Worm (Caenorhabditis elegans) whole organism, L1 larva: ENCODE measurements around the gene F53A2.3.

Experiments used
- C04F5.9 ChIP-seq: sonication (generic microtip); optimal IDR thresholded peaks from 2 replicates; lab custom pipeline; 2016; ENCODE audit warnings: missing genetic modification characterization, missing compliant biosample characterization
- C34B4.2 ChIP-seq: sonication (generic microtip); optimal IDR thresholded peaks from 2 replicates; lab custom pipeline; 2017; ENCODE audit warnings: mild to moderate bottlenecking, missing genetic modification characterization, missing compliant biosample characterization
- F16B12.6 ChIP-seq: fragments of 150-350 bp; optimal IDR thresholded peaks from 2 replicates; lab custom pipeline; 2014; ENCODE audit warnings: missing biosample characterization, missing genetic modification characterization
- aly-2 ChIP-seq: fragments of 150-350 bp; optimal IDR thresholded peaks from 2 replicates; lab custom pipeline; 2014; ENCODE audit warnings: missing biosample characterization, missing genetic modification characterization
- ceh-8 ChIP-seq: fragments of 200-800 bp; sonication (Bioruptor generic); optimal IDR thresholded peaks from 2 replicates; lab custom pipeline; 2018; ENCODE audit warnings: mild to moderate bottlenecking, missing genetic modification characterization, moderate library complexity, missing compliant biosample characterization
- ceh-82 ChIP-seq, 3 experiments: fragments of 150-350 bp in 1 of 3; sonication (generic microtip) in 2 of 3; optimal IDR thresholded peaks; 2 replicates each; lab custom pipeline; 2014 to 2017; ENCODE audit warnings: missing biosample characterization in 3 of 3, missing genetic modification characterization in 3 of 3
- dpl-1 ChIP-seq, 3 experiments: fragments of 150-350 bp in 2 of 3; sonication (generic microtip) in 1 of 3; optimal IDR thresholded peaks; 2 replicates each; lab custom pipeline; 2014 to 2017; ENCODE audit warnings: missing biosample characterization in 3 of 3, missing genetic modification characterization in 3 of 3, missing genetic modification reagents in 3 of 3
- dsc-1 ChIP-seq: sonication (generic microtip); optimal IDR thresholded peaks from 2 replicates; lab custom pipeline; 2016; ENCODE audit warnings: mild to moderate bottlenecking, missing genetic modification characterization, missing compliant biosample characterization
- efl-1 ChIP-seq, 4 experiments: fragments of 150-350 bp; optimal IDR thresholded peaks in 3 of 4; peaks in 1 of 4; 1 replicate in 1 of 4; 2 replicates in 3 of 4; lab custom pipeline; 2014; ENCODE audit warnings: missing biosample characterization in 2 of 4, missing genetic modification characterization in 2 of 4, missing genetic modification reagents in 2 of 4
- egl-13 ChIP-seq: sonication (generic microtip); optimal IDR thresholded peaks from 2 replicates; lab custom pipeline; 2016; ENCODE audit warnings: missing genotype, missing genetic modification reagents, missing genetic modification characterization, missing compliant biosample characterization
- elt-3 ChIP-seq, 6 experiments: fragments of 150-350 bp in 1 of 6; sonication (generic microtip); optimal IDR thresholded peaks; 2 replicates each; lab custom pipeline; 2017 to 2018; ENCODE audit warnings: missing biosample characterization in 6 of 6, missing genetic modification characterization in 6 of 6, inconsistent platforms in 1 of 6
- ets-5 ChIP-seq: fragments of 200-800 bp; sonication (Bioruptor generic); IDR thresholded peaks from 2 replicates; pipeline ENCODE4 v1.3.6; 2022; ENCODE audit warnings: missing genetic modification characterization, missing compliant biosample characterization
- fkh-8 ChIP-seq: sonication (generic microtip); optimal IDR thresholded peaks from 2 replicates; lab custom pipeline; 2016; ENCODE audit warnings: mild to moderate bottlenecking, missing genetic modification characterization, missing compliant biosample characterization
- hlh-17 ChIP-seq: fragments of 200-800 bp; sonication (Bioruptor generic); optimal IDR thresholded peaks from 2 replicates; lab custom pipeline; 2018; ENCODE audit warnings: missing genetic modification characterization, mild to moderate bottlenecking, missing compliant biosample characterization, moderate library complexity, borderline replicate concordance
- irx-1 ChIP-seq: sonication (generic microtip); optimal IDR thresholded peaks from 2 replicates; lab custom pipeline; 2016; ENCODE audit warnings: missing genetic modification characterization, missing compliant biosample characterization
- isw-1 ChIP-seq: fragments of 200-800 bp; sonication (Bioruptor generic); IDR thresholded peaks from 2 replicates; pipeline ENCODE4 v1.3.6; 2022; ENCODE audit warnings: missing genetic modification characterization, missing compliant biosample characterization
- jun-1 ChIP-seq: fragments of 150-350 bp; optimal IDR thresholded peaks from 2 replicates; lab custom pipeline; 2014; ENCODE audit warnings: missing biosample characterization, missing genetic modification reagents, missing genetic modification characterization
- lin-13 ChIP-seq: fragments of 150-350 bp; optimal IDR thresholded peaks from 2 replicates; lab custom pipeline; 2014; ENCODE audit warnings: missing biosample characterization, missing genetic modification reagents, missing genetic modification characterization
- lin-15B ChIP-seq: fragments of 150-350 bp; sonication (generic microtip); optimal IDR thresholded peaks from 3 replicates; lab custom pipeline; 2014; ENCODE audit warnings: missing biosample characterization, missing genetic modification characterization
- lin-35 ChIP-seq, 2 experiments: fragments of 150-350 bp; optimal IDR thresholded peaks; 2 replicates each; lab custom pipeline; 2014; ENCODE audit warnings: missing biosample characterization in 2 of 2, missing genetic modification characterization in 2 of 2, missing genetic modification reagents in 2 of 2
- lsy-2 ChIP-seq, 2 experiments: fragments of 150-350 bp; optimal IDR thresholded peaks; 2 replicates each; lab custom pipeline; 2014; ENCODE audit warnings: missing biosample characterization in 2 of 2, missing genetic modification characterization in 2 of 2
- mdl-1 ChIP-seq, 2 experiments: fragments of 150-350 bp; optimal IDR thresholded peaks; 2 replicates each; lab custom pipeline; 2014 to 2017; ENCODE audit warnings: missing biosample characterization in 2 of 2, missing genetic modification characterization in 2 of 2, inconsistent platforms in 1 of 2
- mep-1 ChIP-seq: fragments of 150-350 bp; optimal IDR thresholded peaks from 2 replicates; lab custom pipeline; 2014; ENCODE audit warnings: missing biosample characterization, missing genetic modification characterization
- nhr-12 ChIP-seq: sonication (generic microtip); optimal IDR thresholded peaks from 2 replicates; lab custom pipeline; 2017; ENCODE audit warnings: missing biosample characterization, missing genetic modification characterization
- nhr-19 ChIP-seq: fragments of 200-800 bp; sonication (Bioruptor generic); conservative IDR thresholded peaks from 2 replicates; pipeline ENCODE4 v1.3.6; 2022; ENCODE audit warnings: missing genetic modification characterization, missing compliant biosample characterization
- nhr-20 ChIP-seq: sonication (generic microtip); optimal IDR thresholded peaks from 2 replicates; lab custom pipeline; 2016; ENCODE audit warnings: mild to moderate bottlenecking, missing genetic modification characterization, missing compliant biosample characterization
- nhr-47 ChIP-seq: sonication (generic microtip); optimal IDR thresholded peaks from 2 replicates; lab custom pipeline; 2016; ENCODE audit warnings: mild to moderate bottlenecking, missing genetic modification characterization, moderate library complexity, missing compliant biosample characterization
- nhr-71 ChIP-seq: sonication (generic microtip); optimal IDR thresholded peaks from 2 replicates; lab custom pipeline; 2016; ENCODE audit warnings: mild to moderate bottlenecking, missing genetic modification characterization, moderate library complexity, missing compliant biosample characterization
- nhr-77 ChIP-seq: fragments of 150-350 bp; optimal IDR thresholded peaks from 2 replicates; lab custom pipeline; 2014; ENCODE audit warnings: missing biosample characterization, missing genetic modification characterization
- nhr-85 ChIP-seq: sonication (generic microtip); peaks from one replicate; lab custom pipeline; 2016; ENCODE audit warnings: missing genetic modification characterization, inconsistent platforms, missing compliant biosample characterization
- nhr-90 ChIP-seq: sonication (generic microtip); optimal IDR thresholded peaks from 2 replicates; lab custom pipeline; 2016; ENCODE audit warnings: mild to moderate bottlenecking, missing genetic modification characterization, missing compliant biosample characterization; ENCODE audit not compliant: poor library complexity
- pag-3 ChIP-seq: sonication (generic microtip); optimal IDR thresholded peaks from 2 replicates; lab custom pipeline; 2017; ENCODE audit warnings: missing genetic modification characterization, mild to moderate bottlenecking, missing compliant biosample characterization, antibody characterized with exemption, borderline replicate concordance; ENCODE audit not compliant: insufficient read depth
- pax-3 ChIP-seq: fragments of 200-800 bp; sonication (Bioruptor generic); optimal IDR thresholded peaks from 2 replicates; lab custom pipeline; 2018; ENCODE audit warnings: mild to moderate bottlenecking, missing genetic modification characterization, moderate library complexity, missing compliant biosample characterization
- rnt-1 ChIP-seq: sonication (generic microtip); optimal IDR thresholded peaks from 2 replicates; lab custom pipeline; 2016; ENCODE audit warnings: mild to moderate bottlenecking, missing genetic modification characterization, moderate library complexity, missing compliant biosample characterization
- skn-1 ChIP-seq: fragments of 150-350 bp; optimal IDR thresholded peaks from 2 replicates; lab custom pipeline; 2014; ENCODE audit warnings: missing biosample characterization, missing genetic modification characterization
- snpc-4 ChIP-seq: fragments of 150-350 bp; optimal IDR thresholded peaks from 2 replicates; lab custom pipeline; 2014; ENCODE audit warnings: missing biosample characterization, missing genetic modification characterization
- snu-23 ChIP-seq: sonication (generic microtip); optimal IDR thresholded peaks from 2 replicates; lab custom pipeline; 2016; ENCODE audit warnings: missing genetic modification characterization, missing compliant biosample characterization
- swsn-7 ChIP-seq: sonication (generic microtip); optimal IDR thresholded peaks from 2 replicates; lab custom pipeline; 2016; ENCODE audit warnings: missing genetic modification characterization, missing compliant biosample characterization
- tbx-2 ChIP-seq: sonication (generic microtip); optimal IDR thresholded peaks from 2 replicates; lab custom pipeline; 2016; ENCODE audit warnings: missing genetic modification characterization, missing compliant biosample characterization
- tlp-1 ChIP-seq: fragments of 150-350 bp; optimal IDR thresholded peaks from 2 replicates; lab custom pipeline; 2014; ENCODE audit warnings: missing biosample characterization, missing genetic modification characterization
- unc-130 ChIP-seq: fragments of 150-350 bp; optimal IDR thresholded peaks from 2 replicates; lab custom pipeline; 2017; ENCODE audit warnings: missing biosample characterization, missing genetic modification characterization, inconsistent platforms
- unc-62 ChIP-seq: fragments of 150-350 bp; optimal IDR thresholded peaks from 2 replicates; lab custom pipeline; 2014; ENCODE audit warnings: missing biosample characterization, missing genetic modification reagents, missing genetic modification characterization
- unc-86 ChIP-seq: sonication (generic microtip); optimal IDR thresholded peaks from 2 replicates; lab custom pipeline; 2016; ENCODE audit warnings: missing genetic modification characterization, missing compliant biosample characterization
- xbp-1 ChIP-seq: sonication (generic microtip); optimal IDR thresholded peaks from 2 replicates; lab custom pipeline; 2016; ENCODE audit warnings: missing genetic modification characterization, missing compliant biosample characterization
- zag-1 ChIP-seq: fragments of 150-350 bp; optimal IDR thresholded peaks from 2 replicates; lab custom pipeline; 2014; ENCODE audit warnings: missing biosample characterization, missing genetic modification characterization
- zip-4 ChIP-seq: fragments of 200-800 bp; sonication (Bioruptor generic); optimal IDR thresholded peaks from 2 replicates; lab custom pipeline; 2018; ENCODE audit warnings: mild to moderate bottlenecking, missing genetic modification characterization, moderate library complexity, missing compliant biosample characterization

Gene F53A2.3

ce11 chrIII:13310552-13310951 lies 29.0 kb downstream of the F53A2.3 start:
- TF ChIP-seq rnt-1 (no peak), C04F5.9 (tag; lab: Kevin White, UChicago) (no peak), ets-5 (GFP tag; lab: Robert Waterston, UW) (no peak), pax-3 (tag; lab: Kevin White, UChicago) (no peak), nhr-71 (tag; lab: Kevin White, UChicago) (peak; percentile 35), tlp-1 (tag; lab: Kevin White, UChicago) (no peak), dpl-1 (GFP tag; optimal IDR thresholded peaks at IDR 0.05; lab: Kevin White, UChicago) (peak; percentile 12 to 40 (median 27)), snpc-4 (tag; lab: Kevin White, UChicago) (peak; percentile 1), egl-13 (tag; lab: Kevin White, UChicago) (no peak), lin-35 (GFP tag; optimal IDR thresholded peaks at IDR 0.05; lab: Kevin White, UChicago) (peak; percentile 33 to 54), snu-23 (GFP tag; lab: Kevin White, UChicago) (peak; percentile 57), efl-1 (optimal IDR thresholded peaks at IDR 0.05; lab: Kevin White, UChicago) (peak in 1 of 2 experiments; percentile 11), efl-1 (GFP tag; optimal IDR thresholded peaks at IDR 0.05 in 1 of 2; lab: Kevin White, UChicago) (peak; percentile 45 to 95), lsy-2 (tag; optimal IDR thresholded peaks at IDR 0.05; lab: Kevin White, UChicago) (peak in 1 of 2 experiments; percentile 23), jun-1 (tag; lab: Kevin White, UChicago) (peak; percentile 8), nhr-20 (tag; lab: Kevin White, UChicago) (peak; percentile 13), ceh-82 (tag; optimal IDR thresholded peaks at IDR 0.05; lab: Kevin White, UChicago) (no peak), zag-1 (tag; lab: Kevin White, UChicago) (no peak), mep-1 (tag; lab: Kevin White, UChicago) (peak; percentile 31), hlh-17 (GFP tag; lab: Kevin White, UChicago) (no peak), lin-13 (GFP tag; lab: Kevin White, UChicago) (no peak), C34B4.2 (no peak), elt-3 (tag; optimal IDR thresholded peaks at IDR 0.05; lab: Kevin White, UChicago) (no peak), nhr-19 (GFP tag; lab: Robert Waterston, UW) (0 out of 2 replicates have a peak, but pooled peaks have one; percentile 2)
- TF ChIP-seq, all 84 proteins: peak for 11

ce11 chrIII:13307107-13307506 lies 32.5 kb downstream of the F53A2.3 start, which contains the start of the genes klp-19 and slc-36.1:
Gene klp-19 (minus strand): TSS chrIII:13307259.
Gene slc-36.1 (plus strand): TSS chrIII:13307502.
- TF ChIP-seq nhr-47 (tag; lab: Kevin White, UChicago) (peak; percentile 60), nhr-90 (peak; percentile 13), fkh-8 (tag; lab: Kevin White, UChicago) (peak; percentile 27), nhr-77 (tag; lab: Kevin White, UChicago) (no peak), nhr-20 (tag; lab: Kevin White, UChicago) (peak; percentile 32), dsc-1 (peak; percentile 42), lin-13 (GFP tag; lab: Kevin White, UChicago) (peak; percentile 12), dpl-1 (GFP tag; optimal IDR thresholded peaks at IDR 0.05; lab: Kevin White, UChicago) (peak; percentile 83 to 88 (median 84)), lin-15B (peak; percentile 41), zip-4 (GFP tag; lab: Kevin White, UChicago) (no peak), nhr-85 (tag; lab: Kevin White, UChicago) (peak; percentile 46), ceh-8 (GFP tag; lab: Kevin White, UChicago) (no peak), unc-130 (tag; lab: Kevin White, UChicago) (peak; percentile 17), swsn-7 (tag; lab: Kevin White, UChicago) (peak; percentile 53), xbp-1 (tag; lab: Kevin White, UChicago) (peak; percentile 34), irx-1 (peak; percentile 38), lsy-2 (tag; optimal IDR thresholded peaks at IDR 0.05; lab: Kevin White, UChicago) (peak; percentile 62 to 68), nhr-19 (GFP tag; lab: Robert Waterston, UW) (peak; percentile 19; the same call in 1 of the 2 replicates), nhr-12 (no peak), skn-1 (tag; lab: Kevin White, UChicago) (peak; percentile 31), pag-3 (tag; lab: Kevin White, UChicago) (peak; percentile 22), unc-86 (peak; percentile 42), F16B12.6 (peak; percentile 91), C04F5.9 (tag; lab: Kevin White, UChicago) (peak; percentile 30), mep-1 (tag; lab: Kevin White, UChicago) (peak; percentile 74), aly-2 (tag; lab: Kevin White, UChicago) (no peak), tbx-2 (peak; percentile 35), snu-23 (GFP tag; lab: Kevin White, UChicago) (peak; percentile 66), unc-62 (no peak), nhr-71 (tag; lab: Kevin White, UChicago) (peak; percentile 67), ceh-82 (tag; optimal IDR thresholded peaks at IDR 0.05; lab: Kevin White, UChicago) (peak in 2 of 3 experiments; percentile 27 to 47), efl-1 (optimal IDR thresholded peaks at IDR 0.05; lab: Kevin White, UChicago) (peak; percentile 76 to 83), efl-1 (GFP tag; optimal IDR thresholded peaks at IDR 0.05 in 1 of 2; lab: Kevin White, UChicago) (peak; percentile 88 to 98), isw-1 (GFP tag; lab: Robert Waterston, UW) (peak; percentile 29), mdl-1 (tag; optimal IDR thresholded peaks at IDR 0.05; lab: Kevin White, UChicago) (peak in 1 of 2 experiments; percentile 17), pax-3 (tag; lab: Kevin White, UChicago) (no peak), lin-35 (GFP tag; optimal IDR thresholded peaks at IDR 0.05; lab: Kevin White, UChicago) (peak; percentile 86 to 87)
